Fruit fly (Drosophila melanogaster): ENCODE data around the gene CG34377.

dm6 chr3R:22260675-22261461 is 63.0 kb downstream of the CG34377 start:
- TF ChIP-seq psq (optimal IDR thresholded peaks at IDR 0.05): no peak
- TF ChIP-seq EcR (GFP tag; optimal IDR thresholded peaks at IDR 0.05): no peak
- no peak for TF ChIP-seq pan (optimal IDR thresholded peaks at IDR 0.05)
